Fruit fly (Drosophila melanogaster) whole organism, wandering third instar larva: ENCODE data around the gene CG42688.

Experiments
- Dfd ChIP-seq: fragments of >200 bp; optimal IDR thresholded peaks from 2 replicates; lab custom pipeline; 2017; ENCODE audit warnings: missing biosample characterization, missing genetic modification characterization
- Hnf4 ChIP-seq: fragments of 200-800 bp; sonication (Bioruptor generic); optimal IDR thresholded peaks from 2 replicates; lab custom pipeline; 2016; ENCODE audit warnings: missing biosample characterization, mild to moderate bottlenecking, missing genetic modification characterization
- Hr78 ChIP-seq: fragments of >200 bp; optimal IDR thresholded peaks from 2 replicates; lab custom pipeline; 2017; ENCODE audit warnings: missing biosample characterization, missing genetic modification characterization
- OdsH ChIP-seq: fragments of 200-800 bp; sonication (Bioruptor generic); optimal IDR thresholded peaks from 2 replicates; lab custom pipeline; 2016; ENCODE audit warnings: missing biosample characterization, mild to moderate bottlenecking, missing genetic modification characterization
- Vsx2 ChIP-seq: fragments of 200-300, 225-300 bp; sonication (Bioruptor generic); optimal IDR thresholded peaks from 2 replicates; lab custom pipeline; 2018; ENCODE audit warnings: missing biosample characterization, missing genetic modification characterization; ENCODE audit not compliant: partially characterized antibody
- br ChIP-seq: fragments of 200-800 bp; sonication (Bioruptor generic); optimal IDR thresholded peaks from 2 replicates; lab custom pipeline; 2016; ENCODE audit warnings: missing biosample characterization, missing genetic modification characterization
- brk ChIP-seq: fragments of 200-800 bp; sonication (Bioruptor generic); optimal IDR thresholded peaks from 2 replicates; lab custom pipeline; 2016; ENCODE audit warnings: missing biosample characterization, mild to moderate bottlenecking, missing genetic modification characterization
- foxo ChIP-seq, 2 experiments: fragments of 200-800 bp; sonication (Bioruptor generic); optimal IDR thresholded peaks; 2 replicates in 1 of 2; 3 replicates in 1 of 2; lab custom pipeline; 2016 to 2017; ENCODE audit warnings: missing biosample characterization in 2 of 2, missing genetic modification characterization in 2 of 2
- fru ChIP-seq: fragments of 200-800 bp; sonication (Bioruptor generic); optimal IDR thresholded peaks from 3 replicates; lab custom pipeline; 2016; ENCODE audit warnings: missing biosample characterization, mild to moderate bottlenecking, missing genetic modification characterization
- h ChIP-seq: fragments of 200-800 bp; sonication (Bioruptor generic); optimal IDR thresholded peaks from 3 replicates; lab custom pipeline; 2016; ENCODE audit warnings: missing biosample characterization, mild to moderate bottlenecking, missing genetic modification characterization
- psq ChIP-seq: fragments of 200-800 bp; sonication (Bioruptor generic); optimal IDR thresholded peaks from 3 replicates; lab custom pipeline; 2017; ENCODE audit warnings: missing biosample characterization, mild to moderate bottlenecking, missing genetic modification characterization, moderate library complexity
- rgr ChIP-seq: fragments of 200-800 bp; sonication (Bioruptor generic); optimal IDR thresholded peaks from 3 replicates; lab custom pipeline; 2016; ENCODE audit warnings: missing biosample characterization, mild to moderate bottlenecking, missing genetic modification characterization

DNA sequence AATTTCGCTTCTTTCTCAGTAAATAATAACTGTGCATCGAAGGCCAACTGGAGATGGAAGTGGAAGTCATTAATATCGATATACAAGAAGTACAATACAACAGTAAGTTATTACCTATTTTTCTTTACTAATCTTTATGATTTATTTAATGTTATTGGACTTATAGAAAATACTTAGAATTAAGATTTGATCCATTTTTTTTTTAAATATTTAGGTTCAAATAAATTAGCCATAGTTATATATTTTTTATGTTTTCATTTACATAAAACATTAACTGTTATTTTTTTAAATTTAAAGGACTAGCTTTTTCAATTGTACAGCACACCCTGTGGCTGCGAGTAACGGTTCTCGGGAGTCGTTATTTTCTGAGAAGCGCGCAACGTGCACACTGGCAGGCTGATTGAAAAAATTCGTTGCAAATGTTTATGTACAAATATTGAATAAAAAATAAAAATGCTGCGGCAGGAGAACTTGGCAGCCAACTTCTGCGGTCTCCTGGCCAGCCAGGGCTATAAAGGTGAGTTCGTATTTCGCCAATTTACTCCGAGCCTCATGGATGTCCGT, 3.1 kb upstream of the CG42688 start, which contains the start of the genes gammaTub37C and pigeon:
- TF ChIP-seq psq (no peak), h (no peak), OdsH (GFP tag; lab: Kevin White, UChicago) (no peak), Hr78 (no peak), fru (GFP tag; lab: Kevin White, UChicago) (no peak), br (GFP tag; lab: Kevin White, UChicago) (no peak), rgr (GFP tag; lab: Kevin White, UChicago) (no peak), foxo (GFP tag; optimal IDR thresholded peaks at IDR 0.05; lab: Kevin White, UChicago) (no peak), Vsx2 (GFP tag; lab: Kevin White, UChicago) (no peak), brk (GFP tag; lab: Kevin White, UChicago) (no peak), Hnf4 (GFP tag; lab: Kevin White, UChicago) (no peak), Dfd (GFP tag; lab: Kevin White, UChicago) (no peak)
